Worm (Caenorhabditis elegans) whole organism, L3 larva: ENCODE measurements around the gene mab-21.
A peak's percentile ranks its signal among the peaks of the same experiment; 100 is the strongest.

Experiments
- R02D3.7 ChIP-seq: fragments of 150-350 bp; optimal IDR thresholded peaks from 2 replicates; lab custom pipeline; 2014; ENCODE audit warnings: missing biosample characterization, missing genetic modification characterization
- aly-2 ChIP-seq: fragments of 150-350 bp; optimal IDR thresholded peaks from 2 replicates; lab custom pipeline; 2014; ENCODE audit warnings: missing biosample characterization, missing genetic modification characterization
- ama-1 ChIP-seq: fragments of 150-350 bp; optimal IDR thresholded peaks from 2 replicates; lab custom pipeline; 2018
- ceh-16 ChIP-seq: sonication (generic microtip); optimal IDR thresholded peaks from 2 replicates; lab custom pipeline; 2017; ENCODE audit warnings: missing biosample characterization, missing genetic modification characterization
- ceh-28 ChIP-seq: fragments of 150-350 bp; optimal IDR thresholded peaks from 2 replicates; lab custom pipeline; 2014; ENCODE audit warnings: missing biosample characterization, missing genetic modification reagents, missing genetic modification characterization
- ceh-82 ChIP-seq: fragments of 150-350 bp; optimal IDR thresholded peaks from 2 replicates; lab custom pipeline; 2014; ENCODE audit warnings: missing biosample characterization, missing genetic modification characterization
- ceh-9 ChIP-seq: sonication (generic microtip); optimal IDR thresholded peaks from 2 replicates; lab custom pipeline; 2018; ENCODE audit warnings: missing biosample characterization, missing genetic modification characterization
- daf-12 ChIP-seq: fragments of 150-350 bp; optimal IDR thresholded peaks from 2 replicates; lab custom pipeline; 2014; ENCODE audit warnings: missing biosample characterization, missing genetic modification reagents, missing genetic modification characterization
- egl-27 ChIP-seq: sonication (generic microtip); optimal IDR thresholded peaks from 4 replicates; lab custom pipeline; 2017; ENCODE audit warnings: missing biosample characterization, missing genetic modification reagents, missing genetic modification characterization
- egl-5 ChIP-seq: fragments of 150-350 bp; optimal IDR thresholded peaks from 2 replicates; lab custom pipeline; 2017; ENCODE audit warnings: missing biosample characterization, missing genetic modification reagents, missing genetic modification characterization, inconsistent platforms
- elt-1 ChIP-seq: fragments of 150-350 bp; optimal IDR thresholded peaks from 2 replicates; lab custom pipeline; 2014; ENCODE audit warnings: missing biosample characterization, missing genetic modification characterization
- elt-2 ChIP-seq: sonication (generic microtip); optimal IDR thresholded peaks from 2 replicates; lab custom pipeline; 2016; ENCODE audit warnings: missing genetic modification reagents, mild to moderate bottlenecking, missing genetic modification characterization, missing compliant biosample characterization
- elt-3 ChIP-seq, 3 experiments: fragments of 150-350 bp in 1 of 3; sonication (generic microtip) in 2 of 3; optimal IDR thresholded peaks; 2 replicates in 2 of 3; 4 replicates in 1 of 3; lab custom pipeline; 2014 to 2017; ENCODE audit warnings: missing biosample characterization in 3 of 3, missing genetic modification characterization in 3 of 3
- fkh-2 ChIP-seq: fragments of 150-350 bp; optimal IDR thresholded peaks from 2 replicates; lab custom pipeline; 2014; ENCODE audit warnings: missing biosample characterization, missing genetic modification reagents, missing genetic modification characterization
- fos-1 ChIP-seq: fragments of 150-350 bp; optimal IDR thresholded peaks from 2 replicates; lab custom pipeline; 2014; ENCODE audit warnings: missing biosample characterization, missing genetic modification characterization
- hmg-11 ChIP-seq: sonication (generic microtip); optimal IDR thresholded peaks from 2 replicates; lab custom pipeline; 2016; ENCODE audit warnings: missing genetic modification characterization, missing compliant biosample characterization
- jun-1 ChIP-seq: fragments of 150-350 bp; optimal IDR thresholded peaks from 2 replicates; lab custom pipeline; 2014; ENCODE audit warnings: missing biosample characterization, missing genetic modification reagents, missing genetic modification characterization
- lin-15B ChIP-seq: fragments of 150-350 bp; optimal IDR thresholded peaks from 2 replicates; lab custom pipeline; 2014; ENCODE audit warnings: missing biosample characterization, missing genetic modification characterization
- lin-39 ChIP-seq: fragments of 150-350 bp; optimal IDR thresholded peaks from 2 replicates; lab custom pipeline; 2018; ENCODE audit warnings: missing biosample characterization, missing genetic modification reagents, missing genetic modification characterization
- lsy-12 ChIP-seq: sonication (generic microtip); optimal IDR thresholded peaks from 2 replicates; lab custom pipeline; 2016; ENCODE audit warnings: mild to moderate bottlenecking, missing genetic modification characterization, missing compliant biosample characterization
- mdl-1 ChIP-seq: fragments of 150-350 bp; optimal IDR thresholded peaks from 2 replicates; lab custom pipeline; 2014; ENCODE audit warnings: missing biosample characterization, missing genetic modification characterization
- nfya-1 ChIP-seq: sonication (generic microtip); optimal IDR thresholded peaks from 2 replicates; lab custom pipeline; 2017; ENCODE audit warnings: missing genetic modification characterization, mild to moderate bottlenecking, missing compliant biosample characterization, antibody characterized with exemption, moderate library complexity; ENCODE audit not compliant: insufficient read depth
- nhr-11 ChIP-seq: fragments of 150-350 bp; optimal IDR thresholded peaks from 2 replicates; lab custom pipeline; 2014; ENCODE audit warnings: missing biosample characterization, missing genetic modification characterization
- nhr-12 ChIP-seq: fragments of 150-350 bp; optimal IDR thresholded peaks from 2 replicates; lab custom pipeline; 2014; ENCODE audit warnings: missing biosample characterization, missing genetic modification characterization
- nhr-23 ChIP-seq: fragments of 150-350 bp; optimal IDR thresholded peaks from 2 replicates; lab custom pipeline; 2014; ENCODE audit warnings: missing biosample characterization, missing genetic modification reagents, missing genetic modification characterization
- nhr-237 ChIP-seq: fragments of 150-350 bp; optimal IDR thresholded peaks from 2 replicates; lab custom pipeline; 2014; ENCODE audit warnings: missing biosample characterization, missing genetic modification characterization
- nhr-25 ChIP-seq: sonication (generic microtip); optimal IDR thresholded peaks from 2 replicates; lab custom pipeline; 2017; ENCODE audit warnings: missing biosample characterization, missing genetic modification characterization
- nhr-28 ChIP-seq: fragments of 150-350 bp; optimal IDR thresholded peaks from 2 replicates; lab custom pipeline; 2014; ENCODE audit warnings: missing biosample characterization, missing genetic modification characterization
- nhr-43 ChIP-seq: sonication (generic microtip); optimal IDR thresholded peaks from 2 replicates; lab custom pipeline; 2016; ENCODE audit warnings: mild to moderate bottlenecking, missing genetic modification characterization, missing compliant biosample characterization; ENCODE audit not compliant: poor library complexity, severe bottlenecking
- nhr-67 ChIP-seq: fragments of 150-350 bp; optimal IDR thresholded peaks from 2 replicates; lab custom pipeline; 2014; ENCODE audit warnings: missing biosample characterization, missing genetic modification characterization
- nhr-77 ChIP-seq: fragments of 150-350 bp; optimal IDR thresholded peaks from 2 replicates; lab custom pipeline; 2014; ENCODE audit warnings: missing biosample characterization, missing genetic modification characterization
- pha-4 ChIP-seq: fragments of 150-350 bp; optimal IDR thresholded peaks from 2 replicates; lab custom pipeline; 2014; ENCODE audit warnings: missing biosample characterization, missing genetic modification reagents, missing genetic modification characterization
- pqm-1 ChIP-seq: fragments of 150-350 bp; optimal IDR thresholded peaks from 2 replicates; lab custom pipeline; 2017; ENCODE audit warnings: missing biosample characterization, missing genetic modification characterization, inconsistent platforms
- skn-1 ChIP-seq: fragments of 150-350 bp; optimal IDR thresholded peaks from 2 replicates; lab custom pipeline; 2014; ENCODE audit warnings: missing biosample characterization, missing genetic modification characterization
- snpc-4 ChIP-seq: fragments of 150-350 bp; optimal IDR thresholded peaks from 2 replicates; lab custom pipeline; 2014; ENCODE audit warnings: missing biosample characterization, missing genetic modification characterization
- unc-62 ChIP-seq: fragments of 150-350 bp; sonication (generic microtip); optimal IDR thresholded peaks from 4 replicates; lab custom pipeline; 2014; ENCODE audit warnings: missing biosample characterization, missing genetic modification reagents, missing genetic modification characterization
- zag-1 ChIP-seq: fragments of 150-350 bp; optimal IDR thresholded peaks from 2 replicates; lab custom pipeline; 2014; ENCODE audit warnings: missing biosample characterization, missing genetic modification characterization

Gene mab-21

DNA sequence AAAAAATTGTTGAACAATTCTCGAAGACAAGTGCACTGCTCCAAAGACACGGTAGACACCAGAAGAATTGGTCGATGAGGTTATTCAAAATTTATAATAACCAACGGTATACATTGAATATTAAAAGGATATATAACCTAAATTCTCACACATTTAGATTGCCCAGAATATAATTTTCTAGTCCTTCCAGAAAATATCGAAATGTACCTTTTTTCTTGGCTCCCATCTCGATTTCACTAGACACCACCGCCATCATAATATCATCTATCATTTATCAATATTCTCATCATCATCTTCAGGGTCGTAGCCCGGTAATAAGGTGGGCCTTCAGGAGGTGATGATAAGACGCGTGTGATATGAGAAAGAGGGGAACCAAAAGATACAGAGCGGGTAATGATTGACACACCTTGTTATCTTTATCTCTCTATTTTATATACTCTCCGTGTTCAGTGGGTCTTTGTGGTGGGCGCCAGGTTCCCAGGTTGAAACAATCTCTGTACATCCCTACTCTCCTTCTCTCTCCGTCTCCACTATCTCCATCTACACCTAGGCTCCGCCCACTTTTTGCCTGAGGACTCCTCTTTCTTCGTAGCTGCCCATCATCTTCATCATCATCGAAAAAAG lies at the start of gene mab-21:
TSS of gene mab-21 (plus strand) at position 615 of the 624 bp plus-strand sequence.
- TF ChIP-seq nhr-25, result peak; percentile 5
- TF ChIP-seq nhr-23 (tag; lab: Kevin White, UChicago), result peak; percentile 0
- peak in 1 of 3 experiments; percentile 34 for TF ChIP-seq elt-3 (tag; optimal IDR thresholded peaks at IDR 0.05; lab: Kevin White, UChicago)
- TF ChIP-seq jun-1 (tag; lab: Kevin White, UChicago), result no peak
- no peak for TF ChIP-seq ceh-16 (tag; lab: Kevin White, UChicago)
- TF ChIP-seq lin-15B (tag; lab: Kevin White, UChicago), result no peak
- no peak for TF ChIP-seq mdl-1 (tag; lab: Kevin White, UChicago)
- TF ChIP-seq egl-27 (tag; lab: Kevin White, UChicago), result no peak
- TF ChIP-seq ceh-28, result no peak
- no peak for TF ChIP-seq pqm-1 (tag; lab: Kevin White, UChicago)

DNA sequence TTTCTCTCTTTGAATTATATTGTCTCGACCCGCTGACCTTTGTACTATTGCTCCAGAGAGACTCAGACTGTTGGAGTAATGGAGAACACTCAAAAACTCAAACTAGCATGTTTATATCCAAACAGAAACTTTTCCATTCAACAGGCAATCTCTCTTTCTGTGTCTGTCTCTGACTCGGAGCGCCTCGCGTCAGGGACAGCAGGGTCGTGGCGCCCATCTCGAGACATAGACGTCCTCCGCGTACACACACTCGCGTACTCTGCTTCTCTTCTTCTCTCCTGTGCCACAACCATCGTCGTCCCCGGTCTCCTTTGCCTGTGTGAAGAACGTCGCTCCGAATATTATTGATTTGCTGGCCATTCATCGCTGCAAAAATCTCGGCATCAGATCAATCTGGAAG lies 48.6 kb upstream of the mab-21 start:
- TF ChIP-seq pqm-1 (tag; lab: Kevin White, UChicago) (peak; percentile 81), snpc-4 (tag; lab: Kevin White, UChicago) (peak; percentile 38), pha-4 (tag; lab: Kevin White, UChicago) (peak; percentile 94), nfya-1 (peak; percentile 81), elt-1 (tag; lab: Kevin White, UChicago) (no peak), hmg-11 (tag; lab: Kevin White, UChicago) (peak; percentile 91), jun-1 (tag; lab: Kevin White, UChicago) (peak; percentile 44), lin-39 (tag; lab: Kevin White, UChicago) (peak; percentile 87), mdl-1 (tag; lab: Kevin White, UChicago) (peak; percentile 16), ama-1 (peak; percentile 19), nhr-237 (no peak), daf-12 (tag; lab: Kevin White, UChicago) (no peak), lin-15B (tag; lab: Kevin White, UChicago) (peak; percentile 72), lsy-12 (peak; percentile 48), nhr-25 (peak; percentile 79), ceh-28 (peak; percentile 50), ceh-82 (tag; lab: Kevin White, UChicago) (no peak), elt-2 (tag; lab: Kevin White, UChicago) (peak; percentile 80), nhr-67 (tag; lab: Kevin White, UChicago) (no peak), egl-5 (tag; lab: Kevin White, UChicago) (peak; percentile 27), zag-1 (tag; lab: Kevin White, UChicago) (no peak), fkh-2 (tag; lab: Kevin White, UChicago) (peak; percentile 19), nhr-23 (tag; lab: Kevin White, UChicago) (peak; percentile 61), nhr-43 (peak; percentile 11), R02D3.7 (tag; lab: Kevin White, UChicago) (peak; percentile 52)

DNA sequence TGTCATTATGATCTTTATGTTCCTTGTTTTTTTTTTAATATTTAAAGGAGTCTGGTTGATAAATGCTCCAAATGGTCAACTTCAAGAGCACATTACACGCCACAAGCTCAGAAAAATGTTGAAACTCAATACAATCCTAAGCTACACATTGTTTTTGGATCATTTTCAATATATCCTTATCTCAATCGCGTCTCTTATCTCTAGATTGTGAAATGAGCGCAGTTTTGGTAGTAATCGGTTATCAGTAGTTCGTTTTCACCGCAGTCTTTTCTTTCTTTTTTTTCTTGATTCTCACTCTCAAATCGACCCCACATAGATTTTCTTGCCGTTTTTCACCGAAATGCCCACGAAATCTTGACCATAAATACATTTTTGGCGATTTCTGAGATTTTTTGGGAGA lies 47.7 kb upstream of the mab-21 start:
- TF ChIP-seq nhr-11 (tag; lab: Kevin White, UChicago) (no peak), elt-2 (tag; lab: Kevin White, UChicago) (peak; percentile 56)

DNA sequence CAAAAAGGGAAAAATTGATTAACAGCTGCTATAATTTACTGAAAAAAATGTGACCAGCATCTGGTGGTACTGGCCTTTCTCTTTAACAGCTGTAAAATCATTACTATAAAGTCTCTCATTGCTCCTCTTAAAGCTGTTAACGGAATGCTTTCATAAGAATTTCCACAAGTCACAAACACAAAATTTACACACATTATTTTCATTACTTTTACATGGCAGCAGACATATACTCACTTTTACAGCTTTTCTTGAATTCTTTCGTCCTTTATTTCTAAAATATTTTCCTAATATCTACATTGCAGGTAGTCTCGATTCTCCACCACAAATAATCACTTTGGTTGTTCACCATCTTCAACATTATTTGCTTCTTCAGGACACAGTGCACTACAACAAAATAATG lies 47.2 kb upstream of the mab-21 start, which contains the start of gene imph-1:
TSS of gene imph-1 (plus strand) at position 301 of the 400 bp plus-strand sequence.
- no peak for TF ChIP-seq ceh-16 (tag; lab: Kevin White, UChicago)
- no peak for TF ChIP-seq jun-1 (tag; lab: Kevin White, UChicago)
- no peak for TF ChIP-seq nhr-12 (tag; lab: Kevin White, UChicago)
- no peak for TF ChIP-seq ceh-9 (tag; lab: Kevin White, UChicago)
- TF ChIP-seq unc-62 (GFP tag; lab: Kevin White, UChicago), result no peak

DNA sequence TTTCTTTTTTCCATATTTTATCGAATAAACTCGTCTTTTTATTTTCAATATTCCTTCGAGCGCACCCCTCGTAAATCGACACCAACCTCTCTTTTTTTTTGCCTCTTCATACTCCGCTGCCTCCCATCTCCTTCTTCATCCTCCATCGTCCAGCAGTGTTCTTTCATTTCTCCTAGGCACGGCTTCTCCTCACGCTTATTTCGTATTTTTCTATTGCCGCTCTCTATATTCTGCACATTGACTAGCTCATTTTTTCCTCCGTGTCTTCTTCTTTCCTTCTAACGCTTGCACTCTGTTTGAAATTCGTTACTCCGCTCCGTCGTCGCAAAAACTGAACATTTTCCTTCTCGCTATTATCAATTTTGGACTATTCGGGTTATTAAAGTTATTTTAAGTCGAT lies 45.2 kb upstream of the mab-21 start:
- no peak for TF ChIP-seq zag-1 (tag; lab: Kevin White, UChicago)
- no peak for TF ChIP-seq pqm-1 (tag; lab: Kevin White, UChicago)
- TF ChIP-seq nfya-1, result peak; percentile 50
- TF ChIP-seq nhr-77 (tag; lab: Kevin White, UChicago), result no peak
- TF ChIP-seq mdl-1 (tag; lab: Kevin White, UChicago), result no peak
- no peak for TF ChIP-seq fos-1 (tag; lab: Kevin White, UChicago)
- no peak for TF ChIP-seq egl-27 (tag; lab: Kevin White, UChicago)
- no peak for TF ChIP-seq jun-1 (tag; lab: Kevin White, UChicago)
- TF ChIP-seq ceh-82 (tag; lab: Kevin White, UChicago), result no peak
- TF ChIP-seq lin-39 (tag; lab: Kevin White, UChicago), result peak; percentile 16
- TF ChIP-seq nhr-28 (tag; lab: Kevin White, UChicago), result no peak
- TF ChIP-seq aly-2 (tag; lab: Kevin White, UChicago), result no peak
- no peak for TF ChIP-seq elt-1 (tag; lab: Kevin White, UChicago)
- TF ChIP-seq skn-1 (tag; lab: Kevin White, UChicago), result no peak
- TF ChIP-seq nhr-43, result no peak
- TF ChIP-seq hmg-11 (tag; lab: Kevin White, UChicago), result peak; percentile 12
